Worm (Caenorhabditis elegans): ENCODE measurements around the gene C39D10.7.

DNA sequence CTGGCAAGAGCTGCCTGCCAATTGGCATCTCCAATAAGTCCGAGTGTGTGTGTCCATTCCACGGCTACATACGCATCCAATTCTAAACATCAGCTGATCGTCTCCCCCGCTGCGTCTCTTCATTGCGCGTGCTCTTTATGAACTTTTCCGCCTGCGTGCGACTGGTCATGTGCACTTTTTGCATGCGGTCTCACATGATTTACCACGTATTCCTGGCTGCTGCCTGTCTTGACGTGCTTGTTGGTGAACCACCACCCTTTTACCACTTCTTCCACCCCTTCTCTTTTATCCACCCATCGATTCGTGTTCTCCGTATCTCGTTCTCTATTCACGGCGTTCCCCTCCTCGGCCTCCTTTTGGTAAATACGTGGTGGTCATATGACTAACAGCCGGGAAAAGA is 37.8 kb upstream of the C39D10.7 start:
- TF ChIP-seq B0019.2 (GFP tag; conservative IDR thresholded peaks at IDR 0.05), result no peak
- TF ChIP-seq pha-4 (tag; optimal IDR thresholded peaks at IDR 0.05), result no peak
- peak; percentile 89 for TF ChIP-seq atf-7 (tag; optimal IDR thresholded peaks at IDR 0.05)
- TF ChIP-seq ceh-27 (GFP tag; optimal IDR thresholded peaks at IDR 0.05), result peak; percentile 80
- peak; percentile 66 for TF ChIP-seq somi-1 (GFP tag; optimal IDR thresholded peaks at IDR 0.05)
- no peak for TF ChIP-seq F23B12.7 (tag; optimal IDR thresholded peaks at IDR 0.05; ENCODE audit: insufficient read depth)
- TF ChIP-seq pbrm-1 (GFP tag; IDR thresholded peaks at IDR 0.05), result peak; percentile 74
- no peak for TF ChIP-seq unc-130 (GFP tag; optimal IDR thresholded peaks at IDR 0.05)
- TF ChIP-seq lag-1 (GFP tag; IDR thresholded peaks at IDR 0.05), result no peak
- no peak for TF ChIP-seq unc-62 (GFP tag; optimal IDR thresholded peaks at IDR 0.05)
- TF ChIP-seq ceh-100 (GFP tag; IDR thresholded peaks at IDR 0.05), result no peak
- TF ChIP-seq Y79H2A.3 (GFP tag; conservative IDR thresholded peaks at IDR 0.05), result no peak
